Worm (Caenorhabditis elegans) whole organism, early embryonic: ENCODE data around the gene srw-89.

Experiments used
- ama-1 ChIP-seq: fragments of 150-350 bp; optimal IDR thresholded peaks from 2 replicates; lab custom pipeline; 2014
- sea-1 ChIP-seq: fragments of 200-800 bp; sonication (Bioruptor generic); conservative IDR thresholded peaks from 2 replicates; pipeline ENCODE4 v1.3.6; 2022; ENCODE audit warnings: missing genetic modification characterization, missing compliant biosample characterization

ce11 chrV:3979819-3980218 lies 37.1 kb upstream of the srw-89 start, which contains the start of gene nlp-31:
- no peak for TF ChIP-seq sea-1 (GFP tag; lab: Robert Waterston, UW)
- TF ChIP-seq ama-1 (lab: Kevin White, UChicago), result no peak
